Worm (Caenorhabditis elegans) whole organism, L1 larva: Measurements from ENCODE around the gene F53B2.5.

Experiments
- aly-2 ChIP-seq: fragments of 150-350 bp; optimal IDR thresholded peaks from 2 replicates; lab custom pipeline; 2014; ENCODE audit warnings: missing biosample characterization, missing genetic modification characterization
- ama-1 ChIP-seq: fragments of 150-350 bp; optimal IDR thresholded peaks from 2 replicates; lab custom pipeline; 2014
- ceh-88 ChIP-seq: fragments of 200-800 bp; sonication (Bioruptor generic); IDR thresholded peaks from 2 replicates; pipeline ENCODE4 v1.3.6; 2022; ENCODE audit warnings: missing genetic modification characterization, missing compliant biosample characterization
- fkh-4 ChIP-seq: sonication (generic microtip); optimal IDR thresholded peaks from 2 replicates; lab custom pipeline; 2016; ENCODE audit warnings: missing compliant biosample characterization, missing genetic modification characterization, borderline replicate concordance
- nhr-11 ChIP-seq: fragments of 150-350 bp; optimal IDR thresholded peaks from 2 replicates; lab custom pipeline; 2014; ENCODE audit warnings: missing biosample characterization, missing genetic modification characterization
- nhr-237 ChIP-seq: fragments of 150-350 bp; optimal IDR thresholded peaks from 2 replicates; lab custom pipeline; 2014; ENCODE audit warnings: missing biosample characterization, missing genetic modification characterization
- nhr-77 ChIP-seq: fragments of 150-350 bp; optimal IDR thresholded peaks from 2 replicates; lab custom pipeline; 2014; ENCODE audit warnings: missing biosample characterization, missing genetic modification characterization
- tbx-2 ChIP-seq: sonication (generic microtip); optimal IDR thresholded peaks from 2 replicates; lab custom pipeline; 2016; ENCODE audit warnings: missing genetic modification characterization, missing compliant biosample characterization

DNA sequence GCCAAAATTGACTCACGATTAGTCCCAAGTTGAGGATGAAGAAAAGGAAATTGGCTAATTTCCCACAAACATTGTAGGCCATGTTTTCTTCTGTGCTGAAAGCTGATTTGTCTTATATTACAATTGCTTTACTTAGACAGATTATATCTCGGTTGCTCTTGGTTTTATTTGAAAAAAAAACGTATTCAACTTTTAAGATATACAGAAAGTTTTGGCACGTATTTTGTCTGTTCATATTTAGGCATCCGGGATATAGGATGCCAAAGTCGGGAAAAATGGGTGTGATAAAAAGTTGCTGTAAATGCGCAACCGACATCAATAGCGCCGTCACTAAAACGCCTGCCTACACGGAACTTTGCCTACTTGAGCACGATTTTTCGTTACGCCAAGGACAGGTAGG is 10.8 kb downstream of the F53B2.5 start, which contains the start of gene tsp-4:
- TF ChIP-seq aly-2 (tag; lab: Kevin White, UChicago): no peak
- no peak for TF ChIP-seq ama-1 (lab: Kevin White, UChicago)
- TF ChIP-seq nhr-11 (tag; lab: Kevin White, UChicago): no peak
- TF ChIP-seq tbx-2 (tag; lab: Kevin White, UChicago): no peak
- no peak for TF ChIP-seq ceh-88 (GFP tag; lab: Robert Waterston, UW)
- no peak for TF ChIP-seq fkh-4 (tag; lab: Kevin White, UChicago)
- TF ChIP-seq nhr-77 (tag; lab: Kevin White, UChicago): no peak
- no peak for TF ChIP-seq nhr-237
